Worm (Caenorhabditis elegans) whole organism, late embryonic: ENCODE results near the gene cyp-33C7.

Experiments used
- C08G9.2 ChIP-seq: sonication (generic microtip); optimal IDR thresholded peaks from 2 replicates; lab custom pipeline; 2016; ENCODE audit warnings: mild to moderate bottlenecking, missing genetic modification characterization, moderate library complexity, missing compliant biosample characterization
- F13H6.1 ChIP-seq: sonication (generic microtip); optimal IDR thresholded peaks from 2 replicates; lab custom pipeline; 2016; ENCODE audit warnings: missing genetic modification characterization, missing compliant biosample characterization
- K09A11.1 ChIP-seq: sonication (generic microtip); optimal IDR thresholded peaks from 2 replicates; lab custom pipeline; 2017; ENCODE audit warnings: antibody characterized with exemption, mild to moderate bottlenecking, missing genetic modification characterization, missing compliant biosample characterization; ENCODE audit not compliant: insufficient read depth
- T23F11.4 ChIP-seq: fragments of 200-800 bp; sonication (Bioruptor generic); optimal IDR thresholded peaks from 2 replicates; lab custom pipeline; 2018; ENCODE audit warnings: mild to moderate bottlenecking, missing genetic modification characterization, missing compliant biosample characterization
- Y22D7AL.16 ChIP-seq: sonication (generic microtip); optimal IDR thresholded peaks from 2 replicates; lab custom pipeline; 2016; ENCODE audit warnings: missing genetic modification characterization, missing compliant biosample characterization
- ahr-1 ChIP-seq: sonication (generic microtip); optimal IDR thresholded peaks from 2 replicates; lab custom pipeline; 2016; ENCODE audit warnings: missing genetic modification characterization, missing compliant biosample characterization
- ceh-2 ChIP-seq: sonication (generic microtip); optimal IDR thresholded peaks from 2 replicates; lab custom pipeline; 2016; ENCODE audit warnings: missing genotype, missing genetic modification characterization, missing compliant biosample characterization
- ceh-24 ChIP-seq: sonication (generic microtip); optimal IDR thresholded peaks from 2 replicates; lab custom pipeline; 2016; ENCODE audit warnings: mild to moderate bottlenecking, missing genetic modification characterization, missing compliant biosample characterization
- ceh-30 ChIP-seq: fragments of 150-350 bp; optimal IDR thresholded peaks from 2 replicates; lab custom pipeline; 2014; ENCODE audit warnings: missing biosample characterization, missing genetic modification characterization
- ceh-31 ChIP-seq: sonication (generic microtip); optimal IDR thresholded peaks from 2 replicates; lab custom pipeline; 2016; ENCODE audit warnings: missing genetic modification characterization, missing compliant biosample characterization
- ceh-34 ChIP-seq: sonication (generic microtip); optimal IDR thresholded peaks from 2 replicates; lab custom pipeline; 2016; ENCODE audit warnings: mild to moderate bottlenecking, missing genetic modification characterization, missing compliant biosample characterization
- ceh-45 ChIP-seq: fragments of 200-800 bp; sonication (Bioruptor generic); IDR thresholded peaks from 2 replicates; pipeline ENCODE4 v1.3.6; 2022; ENCODE audit warnings: missing genetic modification reagents, missing genetic modification characterization, missing compliant biosample characterization
- ceh-48 ChIP-seq: sonication (generic microtip); optimal IDR thresholded peaks from 2 replicates; lab custom pipeline; 2016; ENCODE audit warnings: missing genetic modification characterization, inconsistent platforms, missing compliant biosample characterization
- ceh-6 ChIP-seq: fragments of 200-800 bp; sonication (Bioruptor generic); optimal IDR thresholded peaks from 2 replicates; lab custom pipeline; 2018; ENCODE audit warnings: mild to moderate bottlenecking, missing genetic modification characterization, missing compliant biosample characterization
- dve-1 ChIP-seq: sonication (generic microtip); optimal IDR thresholded peaks from 2 replicates; lab custom pipeline; 2017; ENCODE audit warnings: antibody characterized with exemption, mild to moderate bottlenecking, missing genetic modification characterization, missing compliant biosample characterization
- elt-4 ChIP-seq: sonication (generic microtip); optimal IDR thresholded peaks from 2 replicates; lab custom pipeline; 2016; ENCODE audit warnings: missing genetic modification characterization, missing compliant biosample characterization
- fkh-6 ChIP-seq: sonication (generic microtip); optimal IDR thresholded peaks from 2 replicates; lab custom pipeline; 2016; ENCODE audit warnings: missing genetic modification characterization, missing compliant biosample characterization
- gmeb-2 ChIP-seq: sonication (generic microtip); optimal IDR thresholded peaks from 2 replicates; lab custom pipeline; 2016; ENCODE audit warnings: missing genetic modification characterization, inconsistent platforms, missing compliant biosample characterization
- hlh-30 ChIP-seq: sonication (generic microtip); optimal IDR thresholded peaks from 2 replicates; lab custom pipeline; 2017; ENCODE audit warnings: antibody characterized with exemption, missing genetic modification characterization, missing compliant biosample characterization; ENCODE audit not compliant: insufficient read depth
- hlh-8 ChIP-seq: sonication (generic microtip); optimal IDR thresholded peaks from 2 replicates; lab custom pipeline; 2016; ENCODE audit warnings: missing genotype, missing genetic modification characterization, missing compliant biosample characterization
- lin-11 ChIP-seq: fragments of 200-800 bp; sonication (Bioruptor generic); optimal IDR thresholded peaks from 2 replicates; lab custom pipeline; 2018; ENCODE audit warnings: mild to moderate bottlenecking, missing genetic modification characterization, missing compliant biosample characterization
- nfya-1 ChIP-seq: sonication (generic microtip); optimal IDR thresholded peaks from 2 replicates; lab custom pipeline; 2017; ENCODE audit warnings: missing genetic modification characterization, mild to moderate bottlenecking, missing compliant biosample characterization, antibody characterized with exemption, moderate library complexity
- nhr-11 ChIP-seq: fragments of 150-350 bp; optimal IDR thresholded peaks from 2 replicates; lab custom pipeline; 2014; ENCODE audit warnings: missing biosample characterization, missing genetic modification characterization
- nhr-232 ChIP-seq: sonication (generic microtip); optimal IDR thresholded peaks from 2 replicates; lab custom pipeline; 2016; ENCODE audit warnings: missing genetic modification characterization, missing compliant biosample characterization
- pax-1 ChIP-seq: fragments of 150-350 bp; optimal IDR thresholded peaks from 2 replicates; lab custom pipeline; 2014; ENCODE audit warnings: missing biosample characterization, missing genetic modification characterization
- pha-2 ChIP-seq: sonication (generic microtip); optimal IDR thresholded peaks from 2 replicates; lab custom pipeline; 2017; ENCODE audit warnings: mild to moderate bottlenecking, missing genetic modification characterization, missing compliant biosample characterization
- pqm-1 ChIP-seq: sonication (generic microtip); optimal IDR thresholded peaks from 2 replicates; lab custom pipeline; 2016; ENCODE audit warnings: missing genetic modification characterization, missing compliant biosample characterization
- pros-1 ChIP-seq: fragments of 150-350 bp; optimal IDR thresholded peaks from 2 replicates; lab custom pipeline; 2014; ENCODE audit warnings: missing biosample characterization, missing genetic modification reagents, missing genetic modification characterization
- tbx-2 ChIP-seq: sonication (generic microtip); optimal IDR thresholded peaks from 2 replicates; lab custom pipeline; 2016; ENCODE audit warnings: missing genetic modification characterization, missing compliant biosample characterization
- ttx-3 ChIP-seq: sonication (generic microtip); optimal IDR thresholded peaks from 2 replicates; lab custom pipeline; 2016; ENCODE audit warnings: missing genetic modification reagents, missing genetic modification characterization, missing compliant biosample characterization
- unc-3 ChIP-seq, 2 experiments: fragments of 200-800 bp in 1 of 2; sonication (Bioruptor generic) in 1 of 2; sonication (generic microtip) in 1 of 2; conservative IDR thresholded peaks in 1 of 2; optimal IDR thresholded peaks in 1 of 2; 2 replicates each; pipeline versions ENCODE4 v1.3.6 to Lab custom; 2016 to 2022; ENCODE audit warnings: missing compliant biosample characterization in 2 of 2, missing genetic modification characterization in 2 of 2, missing genetic modification reagents in 1 of 2
- unc-42 ChIP-seq: sonication (generic microtip); optimal IDR thresholded peaks from 2 replicates; lab custom pipeline; 2016; ENCODE audit warnings: missing genotype, missing genetic modification characterization, missing compliant biosample characterization
- unc-86 ChIP-seq: sonication (generic microtip); optimal IDR thresholded peaks from 2 replicates; lab custom pipeline; 2016; ENCODE audit warnings: missing genetic modification characterization, missing compliant biosample characterization

The cyp-33C7 gene

ce11 chrV:2274253-2274892 lies 24.0 kb downstream of the cyp-33C7 start, which contains the start of the genes Y5H2A.4 and abu-4:
Gene Y5H2A.4, minus strand, starts transcription at chrV:2274353.
Gene abu-4, plus strand, starts transcription at chrV:2274842.
- TF ChIP-seq ceh-30 (no peak), K09A11.1 (tag; lab: Kevin White, UChicago) (no peak), unc-3 (GFP tag; conservative IDR thresholded peaks at IDR 0.05; lab: Robert Waterston, UW) (no peak), unc-3 (tag; optimal IDR thresholded peaks at IDR 0.05; lab: Kevin White, UChicago) (no peak), ceh-48 (tag; lab: Kevin White, UChicago) (no peak), F13H6.1 (no peak)

- TF ChIP-seq fkh-6 (tag; lab: Kevin White, UChicago) (no peak), pha-2 (tag; lab: Kevin White, UChicago) (no peak)
Measured at ce11 chrV:2277260-2277659, 26.9 kb downstream of the cyp-33C7 start.

- TF ChIP-seq hlh-30 (tag; lab: Kevin White, UChicago) (peak; percentile 44), lin-11 (no peak)
Measured at ce11 chrV:2278052-2278451, 27.7 kb downstream of the cyp-33C7 start, which contains the start of gene nhr-59. Gene nhr-59, minus strand, starts transcription at chrV:2278265.

ce11 chrV:2278543-2278942 lies 28.2 kb downstream of the cyp-33C7 start, which contains the start of gene fbxa-137:
Gene fbxa-137, plus strand, starts transcription at chrV:2278816.
- TF ChIP-seq ceh-31 (tag; lab: Kevin White, UChicago) (peak; percentile 12), ttx-3 (tag; lab: Kevin White, UChicago) (no peak), T23F11.4 (GFP tag; lab: Kevin White, UChicago) (no peak), elt-4 (no peak), nfya-1 (tag; lab: Kevin White, UChicago) (peak; percentile 35), ceh-45 (GFP tag; lab: Robert Waterston, UW) (no peak), unc-3 (GFP tag; conservative IDR thresholded peaks at IDR 0.05; lab: Robert Waterston, UW) (no peak), unc-3 (tag; optimal IDR thresholded peaks at IDR 0.05; lab: Kevin White, UChicago) (no peak), K09A11.1 (tag; lab: Kevin White, UChicago) (no peak), nhr-232 (tag; lab: Kevin White, UChicago) (no peak), ahr-1 (tag; lab: Kevin White, UChicago) (no peak), pros-1 (tag; lab: Kevin White, UChicago) (no peak), pha-2 (tag; lab: Kevin White, UChicago) (peak; percentile 7), nhr-11 (no peak), C08G9.2 (tag; lab: Kevin White, UChicago) (no peak), ceh-34 (tag; lab: Kevin White, UChicago) (peak; percentile 87), ceh-24 (tag; lab: Kevin White, UChicago) (no peak), hlh-8 (tag; lab: Kevin White, UChicago) (no peak), pqm-1 (tag; lab: Kevin White, UChicago) (no peak), Y22D7AL.16 (tag; lab: Kevin White, UChicago) (no peak)

ce11 chrV:2281499-2281898 lies 31.2 kb downstream of the cyp-33C7 start, which contains the start of gene nhr-228:
Gene nhr-228, plus strand, starts transcription at chrV:2281759.
- TF ChIP-seq ceh-31 (tag; lab: Kevin White, UChicago) = peak; percentile 22
- peak; percentile 4 for TF ChIP-seq ceh-2 (tag; lab: Kevin White, UChicago)
- TF ChIP-seq tbx-2 (tag; lab: Kevin White, UChicago) = peak; percentile 6
- peak; percentile 29 for TF ChIP-seq dve-1 (tag; lab: Kevin White, UChicago)
- TF ChIP-seq pax-1 (tag; lab: Kevin White, UChicago) = peak; percentile 18
- TF ChIP-seq unc-86 (tag; lab: Kevin White, UChicago) = no peak
- no peak for TF ChIP-seq gmeb-2 (tag; lab: Kevin White, UChicago)
- TF ChIP-seq ceh-6 (GFP tag; lab: Kevin White, UChicago) = no peak
- peak; percentile 35 for TF ChIP-seq ceh-34 (tag; lab: Kevin White, UChicago)
- TF ChIP-seq unc-42 (tag; lab: Kevin White, UChicago) = peak; percentile 13
- no peak for TF ChIP-seq ceh-24 (tag; lab: Kevin White, UChicago)
- peak; percentile 3 for TF ChIP-seq nfya-1 (tag; lab: Kevin White, UChicago)
